Fruit fly (Drosophila melanogaster) whole organism, embryonic: Measurements from ENCODE around the gene Cog2.
A peak's percentile ranks its signal among the peaks of the same experiment; 100 is the strongest.

Experiments
- BtbVII ChIP-seq: fragments of 200-800 bp; sonication (Bioruptor generic); optimal IDR thresholded peaks from 3 replicates; lab custom pipeline; 2017; ENCODE audit warnings: missing biosample characterization, mild to moderate bottlenecking, missing genetic modification characterization
- CG10147 ChIP-seq: fragments of 200-800 bp; sonication (Bioruptor generic); optimal IDR thresholded peaks from 2 replicates; lab custom pipeline; 2019; ENCODE audit warnings: missing biosample characterization, mild to moderate bottlenecking, missing genetic modification characterization, moderate library complexity
- CG11093 ChIP-seq: fragments of 200-800 bp; sonication (Bioruptor generic); IDR thresholded peaks from 3 replicates; pipeline ENCODE4 v1.3.6; 2022; ENCODE audit warnings: missing biosample characterization, missing genetic modification characterization
- CG11723 ChIP-seq: fragments of 200-800 bp; sonication (Bioruptor generic); optimal IDR thresholded peaks from 2 replicates; lab custom pipeline; 2017; ENCODE audit warnings: missing biosample characterization, mild to moderate bottlenecking, missing genetic modification characterization
- CG12744 ChIP-seq: fragments of 200-800 bp; sonication (Bioruptor generic); optimal IDR thresholded peaks from 2 replicates; lab custom pipeline; 2016; ENCODE audit warnings: missing biosample characterization, missing genetic modification characterization
- CG13296 ChIP-seq: fragments of 200-800 bp; sonication (Bioruptor generic); optimal IDR thresholded peaks from 3 replicates; lab custom pipeline; 2018; ENCODE audit warnings: missing biosample characterization, mild to moderate bottlenecking, missing genetic modification characterization
- CG14050 ChIP-seq: fragments of 200-800 bp; sonication (Bioruptor generic); IDR thresholded peaks from 3 replicates; pipeline ENCODE4 v1.3.6; 2022; ENCODE audit warnings: missing biosample characterization, missing genetic modification characterization
- CG14667 ChIP-seq: fragments of 200-800 bp; sonication (Bioruptor generic); IDR thresholded peaks from 2 replicates; pipeline ENCODE4 v1.3.6; 2022; ENCODE audit warnings: missing biosample characterization, missing genetic modification characterization
- CG14710 ChIP-seq: fragments of 200-800 bp; sonication (Bioruptor generic); optimal IDR thresholded peaks from 3 replicates; lab custom pipeline; 2019; ENCODE audit warnings: missing biosample characterization, mild to moderate bottlenecking, missing genetic modification characterization, moderate library complexity
- CG16813 ChIP-seq: fragments of 200-800 bp; sonication (Bioruptor generic); IDR thresholded peaks from 3 replicates; pipeline ENCODE4 v1.3.6; 2022; ENCODE audit warnings: missing biosample characterization, missing genetic modification characterization; ENCODE audit not compliant: partially characterized antibody
- CG17361 ChIP-seq: fragments of 200-800 bp; sonication (Bioruptor generic); IDR thresholded peaks from 3 replicates; pipeline ENCODE4 v1.3.6; 2022; ENCODE audit warnings: missing biosample characterization, missing genetic modification characterization
- CG18262 ChIP-seq: fragments of 200-800 bp; optimal IDR thresholded peaks from 3 replicates; lab custom pipeline; 2019; ENCODE audit warnings: missing biosample characterization, mild to moderate bottlenecking, missing genetic modification characterization, moderate library complexity
- CG32767 ChIP-seq: fragments of 200-800 bp; sonication (Bioruptor generic); IDR thresholded peaks from 2 replicates; pipeline ENCODE4 v1.3.6; 2022; ENCODE audit warnings: missing biosample characterization, missing genetic modification characterization
- CG3281 ChIP-seq: fragments of 200-800 bp; sonication (Bioruptor generic); optimal IDR thresholded peaks from 3 replicates; lab custom pipeline; 2017; ENCODE audit warnings: missing biosample characterization, mild to moderate bottlenecking, missing genetic modification characterization
- CG4424 ChIP-seq: fragments of 200-800 bp; sonication (Bioruptor generic); optimal IDR thresholded peaks from 3 replicates; lab custom pipeline; 2016; ENCODE audit warnings: missing biosample characterization, missing genetic modification characterization
- CG4820 ChIP-seq: fragments of 200-800 bp; sonication (Bioruptor generic); optimal IDR thresholded peaks from 3 replicates; lab custom pipeline; 2016; ENCODE audit warnings: missing biosample characterization, missing genetic modification characterization
- CG5245 ChIP-seq: fragments of 200-800 bp; sonication (Bioruptor generic); optimal IDR thresholded peaks from 3 replicates; lab custom pipeline; 2016; ENCODE audit warnings: missing biosample characterization, missing genetic modification characterization
- CG6791 ChIP-seq: fragments of 200-800 bp; sonication (Bioruptor generic); IDR thresholded peaks from 3 replicates; pipeline ENCODE4 v1.3.6; 2022; ENCODE audit warnings: missing biosample characterization, missing genetic modification characterization; ENCODE audit not compliant: partially characterized antibody
- CG7839 ChIP-seq: fragments of 200-800 bp; sonication (Bioruptor generic); optimal IDR thresholded peaks from 3 replicates; lab custom pipeline; 2018; ENCODE audit warnings: missing biosample characterization, mild to moderate bottlenecking, missing genetic modification characterization, moderate library complexity
- CG8359 ChIP-seq: fragments of 200-800 bp; sonication (Bioruptor generic); optimal IDR thresholded peaks from 2 replicates; lab custom pipeline; 2017; ENCODE audit warnings: missing biosample characterization, mild to moderate bottlenecking, missing genetic modification characterization, borderline replicate concordance
- CG9797 ChIP-seq: fragments of 200-800 bp; sonication (Bioruptor generic); optimal IDR thresholded peaks from 3 replicates; lab custom pipeline; 2018; ENCODE audit warnings: missing biosample characterization, mild to moderate bottlenecking, missing genetic modification characterization
- CG9876 ChIP-seq: fragments of 200-800 bp; sonication (Bioruptor generic); optimal IDR thresholded peaks from 2 replicates; lab custom pipeline; 2016; ENCODE audit warnings: missing biosample characterization, missing genetic modification characterization
- CHES-1-like ChIP-seq: fragments of 200-800 bp; sonication (Bioruptor generic); optimal IDR thresholded peaks from 2 replicates; lab custom pipeline; 2016; ENCODE audit warnings: missing biosample characterization, missing genetic modification characterization
- CTCF ChIP-seq: fragments of 200-800 bp; sonication (Bioruptor generic); optimal IDR thresholded peaks from 2 replicates; lab custom pipeline; 2017; ENCODE audit warnings: missing biosample characterization, mild to moderate bottlenecking, missing genetic modification characterization, moderate library complexity
- Dek ChIP-seq: fragments of 200-800 bp; sonication (Bioruptor generic); optimal IDR thresholded peaks from 3 replicates; lab custom pipeline; 2019; ENCODE audit warnings: missing biosample characterization, mild to moderate bottlenecking, missing genetic modification characterization, moderate library complexity
- ERR ChIP-seq: fragments of 200-800 bp; sonication (Bioruptor generic); optimal IDR thresholded peaks from 2 replicates; lab custom pipeline; 2016; ENCODE audit warnings: missing biosample characterization, missing genetic modification characterization
- Ets65A ChIP-seq: fragments of 200-800 bp; sonication (Bioruptor generic); peaks from one replicate; lab custom pipeline; 2016; ENCODE audit warnings: missing biosample characterization, missing genetic modification characterization
- HHEX ChIP-seq: fragments of 200-800 bp; sonication (Bioruptor generic); optimal IDR thresholded peaks from 3 replicates; lab custom pipeline; 2017; ENCODE audit warnings: missing biosample characterization, mild to moderate bottlenecking, missing genetic modification characterization, missing genetic modification reagents
- HLH54F ChIP-seq: fragments of 200-800 bp; sonication (Bioruptor generic); optimal IDR thresholded peaks from 3 replicates; lab custom pipeline; 2016; ENCODE audit warnings: missing biosample characterization, missing genetic modification characterization
- Hey ChIP-seq: fragments of 200-800 bp; sonication (Bioruptor generic); optimal IDR thresholded peaks from 3 replicates; lab custom pipeline; 2018; ENCODE audit warnings: missing biosample characterization, mild to moderate bottlenecking, missing genetic modification characterization
- Hsf ChIP-seq: fragments of 200-800 bp; sonication (Bioruptor generic); optimal IDR thresholded peaks from 3 replicates; lab custom pipeline; 2016; ENCODE audit warnings: missing biosample characterization, missing genetic modification characterization
- MTF-1 ChIP-seq: fragments of 200-800 bp; sonication (Bioruptor generic); optimal IDR thresholded peaks from 2 replicates; lab custom pipeline; 2018; ENCODE audit warnings: missing biosample characterization, mild to moderate bottlenecking, missing genetic modification characterization, borderline replicate concordance
- Myb ChIP-seq: fragments of 200-800 bp; sonication (Bioruptor generic); optimal IDR thresholded peaks from 2 replicates; lab custom pipeline; 2016; ENCODE audit warnings: missing biosample characterization, missing genetic modification characterization
- Neu2 ChIP-seq: fragments of 200-800 bp; sonication (Bioruptor generic); optimal IDR thresholded peaks from 3 replicates; lab custom pipeline; 2016; ENCODE audit warnings: missing biosample characterization, missing genetic modification characterization, borderline replicate concordance
- Nf-YB ChIP-seq: fragments of 200-800 bp; sonication (Bioruptor generic); optimal IDR thresholded peaks from 3 replicates; lab custom pipeline; 2019; ENCODE audit warnings: missing biosample characterization, mild to moderate bottlenecking, missing genetic modification characterization, moderate library complexity
- br ChIP-seq: fragments of >200 bp; optimal IDR thresholded peaks from 2 replicates; lab custom pipeline; 2017
- chn ChIP-seq: fragments of 200-800 bp; sonication (Bioruptor generic); optimal IDR thresholded peaks from 2 replicates; lab custom pipeline; 2016; ENCODE audit warnings: missing biosample characterization, missing genetic modification characterization
- esg ChIP-seq: fragments of 200-800 bp; sonication (Bioruptor generic); conservative IDR thresholded peaks from 2 replicates; pipeline ENCODE4 v1.3.6; 2022; ENCODE audit warnings: missing biosample characterization, missing genetic modification characterization
- exex ChIP-seq: fragments of 200-800 bp; sonication (Bioruptor generic); optimal IDR thresholded peaks from 4 replicates; lab custom pipeline; 2018; ENCODE audit warnings: missing biosample characterization, mild to moderate bottlenecking, missing genetic modification characterization, moderate library complexity
- fd3F ChIP-seq: fragments of 200-800 bp; sonication (Bioruptor generic); optimal IDR thresholded peaks from 2 replicates; lab custom pipeline; 2018; ENCODE audit warnings: missing biosample characterization, mild to moderate bottlenecking, missing genetic modification characterization, moderate library complexity
- gce ChIP-seq: fragments of 200-800 bp; sonication (Bioruptor generic); IDR thresholded peaks from 3 replicates; pipeline ENCODE4 v1.3.6; 2022; ENCODE audit warnings: missing biosample characterization, missing genetic modification characterization
- jigr1 ChIP-seq: fragments of 200-800 bp; sonication (Bioruptor generic); IDR thresholded peaks from 3 replicates; pipeline ENCODE4 v1.3.6; 2022; ENCODE audit warnings: missing biosample characterization, missing genetic modification characterization
- lola ChIP-seq, 3 experiments: fragments of >200 bp in 2 of 3; fragments of 200-800 bp in 1 of 3; sonication (Bioruptor generic) in 1 of 3; optimal IDR thresholded peaks; 2 replicates each; lab custom pipeline; 2017 to 2019; ENCODE audit warnings: missing biosample characterization in 3 of 3, missing genetic modification characterization in 3 of 3, mild to moderate bottlenecking in 1 of 3, moderate library complexity in 1 of 3
- nau ChIP-seq: fragments of 200-800 bp; sonication (Bioruptor generic); optimal IDR thresholded peaks from 3 replicates; lab custom pipeline; 2017; ENCODE audit warnings: missing biosample characterization, mild to moderate bottlenecking, missing genetic modification characterization, missing genetic modification reagents
- odd ChIP-seq: fragments of 200-800 bp; sonication (Bioruptor generic); optimal IDR thresholded peaks from 2 replicates; lab custom pipeline; 2017; ENCODE audit warnings: missing biosample characterization, mild to moderate bottlenecking, missing genetic modification characterization
- phol ChIP-seq: fragments of 200-800 bp; sonication (Bioruptor generic); optimal IDR thresholded peaks from 3 replicates; lab custom pipeline; 2018; ENCODE audit warnings: missing biosample characterization, mild to moderate bottlenecking, missing genetic modification characterization, moderate library complexity
- sd ChIP-seq: fragments of 200-800 bp; sonication (Bioruptor generic); optimal IDR thresholded peaks from 3 replicates; lab custom pipeline; 2018; ENCODE audit warnings: missing biosample characterization, mild to moderate bottlenecking, missing genetic modification characterization, moderate library complexity
- slp2 ChIP-seq: fragments of 200-800 bp; sonication (Bioruptor generic); optimal IDR thresholded peaks from 2 replicates; lab custom pipeline; 2016; ENCODE audit warnings: missing biosample characterization, missing genetic modification characterization
- sna ChIP-seq: fragments of 200-800 bp; sonication (Bioruptor generic); IDR thresholded peaks from 2 replicates; pipeline ENCODE4 v1.3.6; 2022; ENCODE audit warnings: missing biosample characterization, missing genetic modification characterization; ENCODE audit not compliant: partially characterized antibody
- ssp ChIP-seq: fragments of 200-800 bp; sonication (Bioruptor generic); IDR thresholded peaks from 2 replicates; pipeline ENCODE4 v1.3.6; 2022; ENCODE audit warnings: missing biosample characterization, missing genetic modification characterization
- stwl ChIP-seq: fragments of 200-800 bp; sonication (Bioruptor generic); optimal IDR thresholded peaks from 3 replicates; lab custom pipeline; 2018; ENCODE audit warnings: missing biosample characterization, mild to moderate bottlenecking, missing genetic modification characterization, moderate library complexity
- sug ChIP-seq: fragments of 200-800 bp; optimal IDR thresholded peaks from 2 replicates; lab custom pipeline; 2019; ENCODE audit warnings: missing biosample characterization, mild to moderate bottlenecking, missing genetic modification characterization, moderate library complexity

The Cog2 gene

DNA sequence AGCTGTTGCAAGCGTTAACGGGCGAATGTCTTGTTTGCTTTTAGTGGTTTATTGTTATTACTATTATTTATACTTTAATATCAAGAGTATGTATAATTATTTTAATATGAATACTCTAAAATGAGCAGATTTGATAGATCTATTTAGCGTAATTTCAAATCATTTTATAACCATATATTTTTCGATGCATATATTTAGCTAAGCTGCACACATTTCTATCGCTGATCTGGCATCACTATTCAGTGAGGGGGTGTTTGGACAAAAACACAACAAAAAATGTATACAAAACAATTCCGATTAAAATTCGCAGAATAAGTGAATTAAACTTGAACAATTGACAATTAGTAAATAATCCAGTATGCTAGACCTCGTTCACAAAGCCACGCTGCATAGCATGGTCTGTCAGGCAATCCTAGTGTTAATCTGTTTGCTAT is 10.4 kb downstream of the Cog2 start, which contains the start of the genes Trs33 and Tmtc4 (continued):
- TF ChIP-seq CG18262 (tag; lab: Kevin White, UChicago) (peak; percentile 50), br (lab: Kevin White, UChicago) (no peak), Dek (tag; lab: Kevin White, UChicago) (no peak), MTF-1 (GFP tag; lab: Kevin White, UChicago) (no peak), lola (GFP tag; optimal IDR thresholded peaks at IDR 0.05; lab: Kevin White, UChicago) (peak in 1 of 3 experiments; percentile 40), Ets65A (GFP tag; lab: Kevin White, UChicago) (peak; percentile 69), ERR (GFP tag; lab: Kevin White, UChicago) (no peak), CG16813 (no peak), exex (tag; lab: Kevin White, UChicago) (peak; percentile 22), CG5245 (no peak), Myb (GFP tag; lab: Kevin White, UChicago) (no peak), HHEX (GFP tag; lab: Kevin White, UChicago) (no peak), CG32767 (GFP tag; lab: Robert Waterston, UW) (peak; percentile 22; the same call in 1 of the 2 replicates), fd3F (GFP tag; lab: Kevin White, UChicago) (no peak), CG3281 (peak; percentile 18), sna (GFP tag; lab: Robert Waterston, UW) (no peak), CG17361 (GFP tag; lab: Robert Waterston, UW) (peak; percentile 57; the same call in 2 of the 3 replicates), odd (GFP tag; lab: Kevin White, UChicago) (no peak), CG4820 (GFP tag; lab: Kevin White, UChicago) (no peak), CG14667 (GFP tag; lab: Robert Waterston, UW) (no peak), gce (GFP tag; lab: Robert Waterston, UW) (no peak), chn (GFP tag; lab: Kevin White, UChicago) (no peak), CG14710 (tag; lab: Kevin White, UChicago) (peak; percentile 62), CG12744 (GFP tag; lab: Kevin White, UChicago) (no peak), esg (GFP tag; lab: Robert Waterston, UW) (no peak), sd (tag; lab: Kevin White, UChicago) (peak; percentile 42), CG10147 (GFP tag; lab: Kevin White, UChicago) (peak; percentile 31), CTCF (GFP tag; lab: Kevin White, UChicago) (no peak), jigr1 (no peak), nau (no peak), Hey (tag; lab: Kevin White, UChicago) (no peak), CG13296 (GFP tag; lab: Kevin White, UChicago) (peak; percentile 12), HLH54F (GFP tag; lab: Kevin White, UChicago) (no peak), BtbVII (GFP tag; lab: Kevin White, UChicago) (peak; percentile 7), stwl (tag; lab: Kevin White, UChicago) (peak; percentile 39), CG14050 (no peak), phol (tag; lab: Kevin White, UChicago) (peak; percentile 38), CG6791 (GFP tag; lab: Robert Waterston, UW) (no peak), CG11093 (no peak), CG9876 (GFP tag; lab: Kevin White, UChicago) (no peak), Nf-YB (no peak), ssp (GFP tag; lab: Robert Waterston, UW) (no peak), CHES-1-like (GFP tag; lab: Kevin White, UChicago) (no peak), CG11723 (peak; percentile 6), sug (tag; lab: Kevin White, UChicago) (peak; percentile 74), CG9797 (GFP tag; lab: Kevin White, UChicago) (no peak), CG7839 (tag; lab: Kevin White, UChicago) (no peak), CG8359 (no peak), Hsf (peak; percentile 21), CG4424 (GFP tag; lab: Kevin White, UChicago) (peak; percentile 26), Neu2 (GFP tag; lab: Kevin White, UChicago) (no peak), slp2 (GFP tag; lab: Kevin White, UChicago) (no peak)
